Worm (Caenorhabditis elegans) whole organism, L1 larva: ENCODE data around the gene F56D5.3.

Experiments
- C04F5.9 ChIP-seq: sonication (generic microtip); optimal IDR thresholded peaks from 2 replicates; lab custom pipeline; 2016; ENCODE audit warnings: missing genetic modification characterization, missing compliant biosample characterization
- C16A3.4 ChIP-seq: fragments of 150-350 bp; optimal IDR thresholded peaks from 2 replicates; lab custom pipeline; 2014; ENCODE audit warnings: missing biosample characterization, missing genetic modification characterization
- blmp-1 ChIP-seq: fragments of 150-350 bp; optimal IDR thresholded peaks from 2 replicates; lab custom pipeline; 2014; ENCODE audit warnings: missing biosample characterization, missing genetic modification characterization
- ceh-88 ChIP-seq: fragments of 200-800 bp; sonication (Bioruptor generic); IDR thresholded peaks from 2 replicates; pipeline ENCODE4 v1.3.6; 2022; ENCODE audit warnings: missing genetic modification characterization, missing compliant biosample characterization
- efl-1 ChIP-seq, 4 experiments: fragments of 150-350 bp; optimal IDR thresholded peaks in 3 of 4; peaks in 1 of 4; 1 replicate in 1 of 4; 2 replicates in 3 of 4; lab custom pipeline; 2014; ENCODE audit warnings: missing biosample characterization in 2 of 4, missing genetic modification characterization in 2 of 4, missing genetic modification reagents in 2 of 4
- egl-27 ChIP-seq, 2 experiments: fragments of 150-350 bp in 1 of 2; sonication (generic microtip); optimal IDR thresholded peaks; 3 replicates each; lab custom pipeline; 2017 to 2018; ENCODE audit warnings: missing biosample characterization in 2 of 2, missing genetic modification characterization in 2 of 2, missing genetic modification reagents in 2 of 2
- elt-2 ChIP-seq: sonication (generic microtip); optimal IDR thresholded peaks from 2 replicates; lab custom pipeline; 2016; ENCODE audit warnings: missing genetic modification characterization, mild to moderate bottlenecking, inconsistent platforms, missing compliant biosample characterization, missing genetic modification reagents
- elt-3 ChIP-seq, 6 experiments: fragments of 150-350 bp in 1 of 6; sonication (generic microtip); optimal IDR thresholded peaks; 2 replicates each; lab custom pipeline; 2017 to 2018; ENCODE audit warnings: missing biosample characterization in 6 of 6, missing genetic modification characterization in 6 of 6, inconsistent platforms in 1 of 6
- fos-1 ChIP-seq: fragments of 150-350 bp; optimal IDR thresholded peaks from 2 replicates; lab custom pipeline; 2014; ENCODE audit warnings: missing biosample characterization, missing genetic modification characterization
- grh-1 ChIP-seq: fragments of 200-800 bp; sonication (Bioruptor generic); IDR thresholded peaks from 2 replicates; pipeline ENCODE4 v1.3.6; 2022; ENCODE audit warnings: missing genetic modification reagents, missing genetic modification characterization, missing compliant biosample characterization
- hpl-2 ChIP-seq: fragments of 150-350 bp; optimal IDR thresholded peaks from 2 replicates; lab custom pipeline; 2014; ENCODE audit warnings: missing biosample characterization, missing genetic modification reagents, missing genetic modification characterization
- irx-1 ChIP-seq: sonication (generic microtip); optimal IDR thresholded peaks from 2 replicates; lab custom pipeline; 2016; ENCODE audit warnings: missing genetic modification characterization, missing compliant biosample characterization
- isw-1 ChIP-seq: fragments of 200-800 bp; sonication (Bioruptor generic); IDR thresholded peaks from 2 replicates; pipeline ENCODE4 v1.3.6; 2022; ENCODE audit warnings: missing genetic modification characterization, missing compliant biosample characterization
- jun-1 ChIP-seq: fragments of 150-350 bp; optimal IDR thresholded peaks from 2 replicates; lab custom pipeline; 2014; ENCODE audit warnings: missing biosample characterization, missing genetic modification reagents, missing genetic modification characterization
- lin-13 ChIP-seq: fragments of 150-350 bp; optimal IDR thresholded peaks from 2 replicates; lab custom pipeline; 2014; ENCODE audit warnings: missing biosample characterization, missing genetic modification reagents, missing genetic modification characterization
- lin-14 ChIP-seq: fragments of 200-800 bp; sonication (Bioruptor generic); optimal IDR thresholded peaks from 2 replicates; lab custom pipeline; 2018; ENCODE audit warnings: mild to moderate bottlenecking, missing genetic modification characterization, moderate library complexity, missing compliant biosample characterization
- lin-35 ChIP-seq, 2 experiments: fragments of 150-350 bp; optimal IDR thresholded peaks; 2 replicates each; lab custom pipeline; 2014; ENCODE audit warnings: missing biosample characterization in 2 of 2, missing genetic modification characterization in 2 of 2, missing genetic modification reagents in 2 of 2
- lsy-2 ChIP-seq, 2 experiments: fragments of 150-350 bp; optimal IDR thresholded peaks; 2 replicates each; lab custom pipeline; 2014; ENCODE audit warnings: missing biosample characterization in 2 of 2, missing genetic modification characterization in 2 of 2
- mab-9 ChIP-seq: fragments of 200-800 bp; sonication (Bioruptor generic); IDR thresholded peaks from 2 replicates; pipeline ENCODE4 v1.3.6; 2022; ENCODE audit warnings: missing genetic modification reagents, missing genetic modification characterization, missing compliant biosample characterization
- mdl-1 ChIP-seq, 2 experiments: fragments of 150-350 bp; optimal IDR thresholded peaks; 2 replicates each; lab custom pipeline; 2014 to 2017; ENCODE audit warnings: missing biosample characterization in 2 of 2, missing genetic modification characterization in 2 of 2, inconsistent platforms in 1 of 2
- mep-1 ChIP-seq: fragments of 150-350 bp; optimal IDR thresholded peaks from 2 replicates; lab custom pipeline; 2014; ENCODE audit warnings: missing biosample characterization, missing genetic modification characterization
- nhr-19 ChIP-seq: fragments of 200-800 bp; sonication (Bioruptor generic); conservative IDR thresholded peaks from 2 replicates; pipeline ENCODE4 v1.3.6; 2022; ENCODE audit warnings: missing genetic modification characterization, missing compliant biosample characterization
- nhr-20 ChIP-seq: sonication (generic microtip); optimal IDR thresholded peaks from 2 replicates; lab custom pipeline; 2016; ENCODE audit warnings: mild to moderate bottlenecking, missing genetic modification characterization, missing compliant biosample characterization
- nhr-28 ChIP-seq: fragments of 150-350 bp; optimal IDR thresholded peaks from 2 replicates; lab custom pipeline; 2014; ENCODE audit warnings: missing biosample characterization, missing genetic modification characterization
- nhr-47 ChIP-seq: sonication (generic microtip); optimal IDR thresholded peaks from 2 replicates; lab custom pipeline; 2016; ENCODE audit warnings: mild to moderate bottlenecking, missing genetic modification characterization, moderate library complexity, missing compliant biosample characterization
- nhr-71 ChIP-seq: sonication (generic microtip); optimal IDR thresholded peaks from 2 replicates; lab custom pipeline; 2016; ENCODE audit warnings: mild to moderate bottlenecking, missing genetic modification characterization, moderate library complexity, missing compliant biosample characterization
- nhr-76 ChIP-seq: sonication (generic microtip); optimal IDR thresholded peaks from 2 replicates; lab custom pipeline; 2017; ENCODE audit warnings: missing biosample characterization, missing genetic modification characterization
- nhr-77 ChIP-seq: fragments of 150-350 bp; optimal IDR thresholded peaks from 2 replicates; lab custom pipeline; 2014; ENCODE audit warnings: missing biosample characterization, missing genetic modification characterization
- nhr-85 ChIP-seq: sonication (generic microtip); peaks from one replicate; lab custom pipeline; 2016; ENCODE audit warnings: missing genetic modification characterization, inconsistent platforms, missing compliant biosample characterization
- nhr-90 ChIP-seq: sonication (generic microtip); optimal IDR thresholded peaks from 2 replicates; lab custom pipeline; 2016; ENCODE audit warnings: mild to moderate bottlenecking, missing genetic modification characterization, missing compliant biosample characterization; ENCODE audit not compliant: poor library complexity
- pag-3 ChIP-seq: sonication (generic microtip); optimal IDR thresholded peaks from 2 replicates; lab custom pipeline; 2017; ENCODE audit warnings: missing genetic modification characterization, mild to moderate bottlenecking, missing compliant biosample characterization, antibody characterized with exemption, borderline replicate concordance; ENCODE audit not compliant: insufficient read depth
- pax-3 ChIP-seq: fragments of 200-800 bp; sonication (Bioruptor generic); optimal IDR thresholded peaks from 2 replicates; lab custom pipeline; 2018; ENCODE audit warnings: mild to moderate bottlenecking, missing genetic modification characterization, moderate library complexity, missing compliant biosample characterization
- rnt-1 ChIP-seq: sonication (generic microtip); optimal IDR thresholded peaks from 2 replicates; lab custom pipeline; 2016; ENCODE audit warnings: mild to moderate bottlenecking, missing genetic modification characterization, moderate library complexity, missing compliant biosample characterization
- snpc-4 ChIP-seq: fragments of 150-350 bp; optimal IDR thresholded peaks from 2 replicates; lab custom pipeline; 2014; ENCODE audit warnings: missing biosample characterization, missing genetic modification characterization
- snu-23 ChIP-seq: sonication (generic microtip); optimal IDR thresholded peaks from 2 replicates; lab custom pipeline; 2016; ENCODE audit warnings: missing genetic modification characterization, missing compliant biosample characterization
- sptf-1 ChIP-seq: fragments of 150-350 bp; optimal IDR thresholded peaks from 2 replicates; lab custom pipeline; 2014; ENCODE audit warnings: missing biosample characterization, missing genetic modification characterization
- swsn-7 ChIP-seq: sonication (generic microtip); optimal IDR thresholded peaks from 2 replicates; lab custom pipeline; 2016; ENCODE audit warnings: missing genetic modification characterization, missing compliant biosample characterization
- unc-130 ChIP-seq: fragments of 150-350 bp; optimal IDR thresholded peaks from 2 replicates; lab custom pipeline; 2017; ENCODE audit warnings: missing biosample characterization, missing genetic modification characterization, inconsistent platforms
- unc-62 ChIP-seq: fragments of 150-350 bp; optimal IDR thresholded peaks from 2 replicates; lab custom pipeline; 2014; ENCODE audit warnings: missing biosample characterization, missing genetic modification reagents, missing genetic modification characterization
- xbp-1 ChIP-seq: sonication (generic microtip); optimal IDR thresholded peaks from 2 replicates; lab custom pipeline; 2016; ENCODE audit warnings: missing genetic modification characterization, missing compliant biosample characterization

Gene F56D5.3

DNA sequence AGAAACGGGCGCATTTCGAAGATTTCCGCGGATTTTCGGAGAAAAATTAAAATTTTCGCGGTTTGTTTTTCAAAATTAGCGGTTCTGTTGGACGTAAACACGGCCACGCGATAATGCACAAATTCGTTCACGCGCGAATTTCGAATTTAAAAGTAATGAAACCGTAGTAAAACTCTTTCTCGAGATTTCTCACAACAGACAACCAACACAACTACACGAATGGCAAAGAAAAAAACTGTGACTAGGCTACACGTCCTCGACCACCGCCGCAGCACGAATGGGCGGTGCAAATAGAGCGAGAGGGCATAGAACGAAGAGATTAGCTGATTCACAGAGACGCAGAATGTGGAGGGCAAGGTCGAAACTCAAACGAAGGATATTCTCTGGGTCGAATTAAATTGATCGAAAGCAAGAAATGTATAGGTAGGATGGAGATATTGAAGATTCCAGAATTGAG is 43.5 kb downstream of the F56D5.3 start, which contains the start of gene idh-1 (continued):
- TF ChIP-seq nhr-76 (tag; lab: Kevin White, UChicago), result no peak
- TF ChIP-seq, all 84 proteins: peak for 28

ce11 chrIV:9441391-9441790 is 44.0 kb downstream of the F56D5.3 start:
- TF ChIP-seq blmp-1 (tag; lab: Kevin White, UChicago) (peak; percentile 73), swsn-7 (tag; lab: Kevin White, UChicago) (no peak), jun-1 (tag; lab: Kevin White, UChicago) (no peak), lin-35 (GFP tag; optimal IDR thresholded peaks at IDR 0.05; lab: Kevin White, UChicago) (no peak)

DNA sequence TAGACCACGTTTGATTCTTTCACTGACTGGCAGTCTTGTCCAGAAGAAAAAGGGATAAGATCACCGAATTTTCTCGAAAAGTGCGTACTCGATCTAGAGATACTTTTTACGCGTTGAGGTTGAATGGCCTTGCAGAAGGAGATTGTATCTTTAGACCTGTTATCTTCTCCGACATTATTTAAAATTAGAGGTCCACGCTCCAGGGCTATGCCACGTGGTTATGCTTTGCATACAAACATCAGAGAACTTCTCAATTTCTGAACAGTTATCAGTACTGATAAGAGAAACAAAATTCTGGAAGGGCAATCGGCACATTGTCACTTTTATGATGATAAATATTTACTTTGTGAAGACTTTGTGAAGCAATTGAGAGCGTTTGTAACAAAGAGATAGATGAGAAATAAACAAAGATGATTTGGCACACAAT is 44.7 kb downstream of the F56D5.3 start:
- TF ChIP-seq blmp-1 (tag; lab: Kevin White, UChicago) (peak; percentile 80), lin-35 (GFP tag; optimal IDR thresholded peaks at IDR 0.05; lab: Kevin White, UChicago) (peak in 1 of 2 experiments; percentile 77), lin-13 (GFP tag; lab: Kevin White, UChicago) (peak; percentile 66), unc-130 (tag; lab: Kevin White, UChicago) (peak; percentile 35), nhr-20 (tag; lab: Kevin White, UChicago) (peak; percentile 93), nhr-77 (tag; lab: Kevin White, UChicago) (no peak), elt-3 (tag; optimal IDR thresholded peaks at IDR 0.05; lab: Kevin White, UChicago) (peak in 4 of 6 experiments; percentile 4 to 96 (median 58)), nhr-71 (tag; lab: Kevin White, UChicago) (peak; percentile 90), mep-1 (tag; lab: Kevin White, UChicago) (peak; percentile 83), grh-1 (GFP tag; lab: Robert Waterston, UW) (peak; percentile 66), nhr-90 (tag; lab: Kevin White, UChicago) (peak; percentile 81), mab-9 (GFP tag; lab: Robert Waterston, UW) (no peak), nhr-19 (GFP tag; lab: Robert Waterston, UW) (peak; percentile 81), nhr-47 (tag; lab: Kevin White, UChicago) (peak; percentile 63), irx-1 (tag; lab: Kevin White, UChicago) (peak; percentile 37), nhr-85 (peak; percentile 97), nhr-28 (tag; lab: Kevin White, UChicago) (no peak), fos-1 (tag; lab: Kevin White, UChicago) (peak; percentile 16), snpc-4 (tag; lab: Kevin White, UChicago) (peak; percentile 61), pax-3 (tag; lab: Kevin White, UChicago) (no peak), jun-1 (tag; lab: Kevin White, UChicago) (peak; percentile 44), C04F5.9 (tag; lab: Kevin White, UChicago) (peak; percentile 3), unc-62 (GFP tag; lab: Kevin White, UChicago) (no peak), hpl-2 (GFP tag; lab: Kevin White, UChicago) (no peak), C16A3.4 (tag; lab: Kevin White, UChicago) (peak; percentile 36), mdl-1 (tag; optimal IDR thresholded peaks at IDR 0.05; lab: Kevin White, UChicago) (peak in 1 of 2 experiments; percentile 93), lin-14 (peak; percentile 82), lsy-2 (tag; optimal IDR thresholded peaks at IDR 0.05; lab: Kevin White, UChicago) (peak; percentile 37 to 54), efl-1 (optimal IDR thresholded peaks at IDR 0.05; lab: Kevin White, UChicago) (peak in 1 of 2 experiments; percentile 22), efl-1 (GFP tag; optimal IDR thresholded peaks at IDR 0.05 in 1 of 2; lab: Kevin White, UChicago) (peak in 1 of 2 experiments; percentile 38), swsn-7 (tag; lab: Kevin White, UChicago) (peak; percentile 41), rnt-1 (tag; lab: Kevin White, UChicago) (peak; percentile 26), egl-27 (tag; optimal IDR thresholded peaks at IDR 0.05; lab: Kevin White, UChicago) (peak in 1 of 2 experiments; percentile 11), elt-2 (tag; lab: Kevin White, UChicago) (peak; percentile 92), snu-23 (GFP tag; lab: Kevin White, UChicago) (peak; percentile 81), isw-1 (GFP tag; lab: Robert Waterston, UW) (no peak), sptf-1 (tag; lab: Kevin White, UChicago) (no peak), pag-3 (no peak), ceh-88 (GFP tag; lab: Robert Waterston, UW) (0 out of 2 replicates have a peak, but pooled peaks have one; percentile 38), xbp-1 (tag; lab: Kevin White, UChicago) (peak; percentile 12)
- TF ChIP-seq, all 84 proteins: peak for 30
